Worm (Caenorhabditis elegans) whole organism, L1 larva: ENCODE data around the gene vha-11.
A peak's percentile ranks its signal among the peaks of the same experiment; 100 is the strongest.

Experiments used
- C04F5.9 ChIP-seq: sonication (generic microtip); optimal IDR thresholded peaks from 2 replicates; lab custom pipeline; 2016; ENCODE audit warnings: missing genetic modification characterization, missing compliant biosample characterization
- C34B4.2 ChIP-seq: sonication (generic microtip); optimal IDR thresholded peaks from 2 replicates; lab custom pipeline; 2017; ENCODE audit warnings: mild to moderate bottlenecking, missing genetic modification characterization, missing compliant biosample characterization
- F16B12.6 ChIP-seq: fragments of 150-350 bp; optimal IDR thresholded peaks from 2 replicates; lab custom pipeline; 2014; ENCODE audit warnings: missing biosample characterization, missing genetic modification characterization
- Y116A8C.19 ChIP-seq: sonication (generic microtip); optimal IDR thresholded peaks from 2 replicates; lab custom pipeline; 2016; ENCODE audit warnings: missing compliant biosample characterization, missing genetic modification characterization, borderline replicate concordance
- alr-1 ChIP-seq: fragments of 200-800 bp; sonication (Bioruptor generic); optimal IDR thresholded peaks from 2 replicates; lab custom pipeline; 2018; ENCODE audit warnings: borderline replicate concordance, mild to moderate bottlenecking, missing genetic modification characterization, missing compliant biosample characterization
- aly-2 ChIP-seq: fragments of 150-350 bp; optimal IDR thresholded peaks from 2 replicates; lab custom pipeline; 2014; ENCODE audit warnings: missing biosample characterization, missing genetic modification characterization
- ceh-8 ChIP-seq: fragments of 200-800 bp; sonication (Bioruptor generic); optimal IDR thresholded peaks from 2 replicates; lab custom pipeline; 2018; ENCODE audit warnings: mild to moderate bottlenecking, missing genetic modification characterization, moderate library complexity, missing compliant biosample characterization
- ceh-82 ChIP-seq, 3 experiments: fragments of 150-350 bp in 1 of 3; sonication (generic microtip) in 2 of 3; optimal IDR thresholded peaks; 2 replicates each; lab custom pipeline; 2014 to 2017; ENCODE audit warnings: missing biosample characterization in 3 of 3, missing genetic modification characterization in 3 of 3
- ces-1 ChIP-seq: fragments of 150-350 bp; optimal IDR thresholded peaks from 2 replicates; lab custom pipeline; 2014; ENCODE audit warnings: missing biosample characterization, missing genetic modification reagents, missing genetic modification characterization
- dpl-1 ChIP-seq, 3 experiments: fragments of 150-350 bp in 2 of 3; sonication (generic microtip) in 1 of 3; optimal IDR thresholded peaks; 2 replicates each; lab custom pipeline; 2014 to 2017; ENCODE audit warnings: missing biosample characterization in 3 of 3, missing genetic modification characterization in 3 of 3, missing genetic modification reagents in 3 of 3
- dsc-1 ChIP-seq: sonication (generic microtip); optimal IDR thresholded peaks from 2 replicates; lab custom pipeline; 2016; ENCODE audit warnings: mild to moderate bottlenecking, missing genetic modification characterization, missing compliant biosample characterization
- efl-1 ChIP-seq, 4 experiments: fragments of 150-350 bp; optimal IDR thresholded peaks in 3 of 4; peaks in 1 of 4; 1 replicate in 1 of 4; 2 replicates in 3 of 4; lab custom pipeline; 2014; ENCODE audit warnings: missing biosample characterization in 2 of 4, missing genetic modification characterization in 2 of 4, missing genetic modification reagents in 2 of 4
- egl-13 ChIP-seq: sonication (generic microtip); optimal IDR thresholded peaks from 2 replicates; lab custom pipeline; 2016; ENCODE audit warnings: missing genotype, missing genetic modification reagents, missing genetic modification characterization, missing compliant biosample characterization
- egl-27 ChIP-seq, 2 experiments: fragments of 150-350 bp in 1 of 2; sonication (generic microtip); optimal IDR thresholded peaks; 3 replicates each; lab custom pipeline; 2017 to 2018; ENCODE audit warnings: missing biosample characterization in 2 of 2, missing genetic modification characterization in 2 of 2, missing genetic modification reagents in 2 of 2
- elt-2 ChIP-seq: sonication (generic microtip); optimal IDR thresholded peaks from 2 replicates; lab custom pipeline; 2016; ENCODE audit warnings: missing genetic modification characterization, mild to moderate bottlenecking, inconsistent platforms, missing compliant biosample characterization, missing genetic modification reagents
- fkh-10 ChIP-seq: sonication (generic microtip); optimal IDR thresholded peaks from 2 replicates; lab custom pipeline; 2017; ENCODE audit warnings: missing biosample characterization, missing genetic modification reagents, missing genetic modification characterization
- fkh-4 ChIP-seq: sonication (generic microtip); optimal IDR thresholded peaks from 2 replicates; lab custom pipeline; 2016; ENCODE audit warnings: missing compliant biosample characterization, missing genetic modification characterization, borderline replicate concordance
- fkh-8 ChIP-seq: sonication (generic microtip); optimal IDR thresholded peaks from 2 replicates; lab custom pipeline; 2016; ENCODE audit warnings: mild to moderate bottlenecking, missing genetic modification characterization, missing compliant biosample characterization
- fos-1 ChIP-seq: fragments of 150-350 bp; optimal IDR thresholded peaks from 2 replicates; lab custom pipeline; 2014; ENCODE audit warnings: missing biosample characterization, missing genetic modification characterization
- grh-1 ChIP-seq: fragments of 200-800 bp; sonication (Bioruptor generic); IDR thresholded peaks from 2 replicates; pipeline ENCODE4 v1.3.6; 2022; ENCODE audit warnings: missing genetic modification reagents, missing genetic modification characterization, missing compliant biosample characterization
- isw-1 ChIP-seq: fragments of 200-800 bp; sonication (Bioruptor generic); IDR thresholded peaks from 2 replicates; pipeline ENCODE4 v1.3.6; 2022; ENCODE audit warnings: missing genetic modification characterization, missing compliant biosample characterization
- jun-1 ChIP-seq: fragments of 150-350 bp; optimal IDR thresholded peaks from 2 replicates; lab custom pipeline; 2014; ENCODE audit warnings: missing biosample characterization, missing genetic modification reagents, missing genetic modification characterization
- lin-35 ChIP-seq, 2 experiments: fragments of 150-350 bp; optimal IDR thresholded peaks; 2 replicates each; lab custom pipeline; 2014; ENCODE audit warnings: missing biosample characterization in 2 of 2, missing genetic modification characterization in 2 of 2, missing genetic modification reagents in 2 of 2
- lin-39 ChIP-seq: fragments of 150-350 bp; optimal IDR thresholded peaks from 2 replicates; lab custom pipeline; 2014; ENCODE audit warnings: missing biosample characterization, missing genetic modification reagents, missing genetic modification characterization
- mab-9 ChIP-seq: fragments of 200-800 bp; sonication (Bioruptor generic); IDR thresholded peaks from 2 replicates; pipeline ENCODE4 v1.3.6; 2022; ENCODE audit warnings: missing genetic modification reagents, missing genetic modification characterization, missing compliant biosample characterization
- mdl-1 ChIP-seq, 2 experiments: fragments of 150-350 bp; optimal IDR thresholded peaks; 2 replicates each; lab custom pipeline; 2014 to 2017; ENCODE audit warnings: missing biosample characterization in 2 of 2, missing genetic modification characterization in 2 of 2, inconsistent platforms in 1 of 2
- mef-2 ChIP-seq: fragments of 150-350 bp; optimal IDR thresholded peaks from 2 replicates; lab custom pipeline; 2014; ENCODE audit warnings: missing biosample characterization, missing genetic modification characterization
- mep-1 ChIP-seq: fragments of 150-350 bp; optimal IDR thresholded peaks from 2 replicates; lab custom pipeline; 2014; ENCODE audit warnings: missing biosample characterization, missing genetic modification characterization
- nhr-11 ChIP-seq: fragments of 150-350 bp; optimal IDR thresholded peaks from 2 replicates; lab custom pipeline; 2014; ENCODE audit warnings: missing biosample characterization, missing genetic modification characterization
- nhr-12 ChIP-seq: sonication (generic microtip); optimal IDR thresholded peaks from 2 replicates; lab custom pipeline; 2017; ENCODE audit warnings: missing biosample characterization, missing genetic modification characterization
- nhr-19 ChIP-seq: fragments of 200-800 bp; sonication (Bioruptor generic); conservative IDR thresholded peaks from 2 replicates; pipeline ENCODE4 v1.3.6; 2022; ENCODE audit warnings: missing genetic modification characterization, missing compliant biosample characterization
- nhr-20 ChIP-seq: sonication (generic microtip); optimal IDR thresholded peaks from 2 replicates; lab custom pipeline; 2016; ENCODE audit warnings: mild to moderate bottlenecking, missing genetic modification characterization, missing compliant biosample characterization
- nhr-28 ChIP-seq: fragments of 150-350 bp; optimal IDR thresholded peaks from 2 replicates; lab custom pipeline; 2014; ENCODE audit warnings: missing biosample characterization, missing genetic modification characterization
- nhr-76 ChIP-seq: sonication (generic microtip); optimal IDR thresholded peaks from 2 replicates; lab custom pipeline; 2017; ENCODE audit warnings: missing biosample characterization, missing genetic modification characterization
- nhr-90 ChIP-seq: sonication (generic microtip); optimal IDR thresholded peaks from 2 replicates; lab custom pipeline; 2016; ENCODE audit warnings: mild to moderate bottlenecking, missing genetic modification characterization, missing compliant biosample characterization; ENCODE audit not compliant: poor library complexity
- pag-3 ChIP-seq: sonication (generic microtip); optimal IDR thresholded peaks from 2 replicates; lab custom pipeline; 2017; ENCODE audit warnings: missing genetic modification characterization, mild to moderate bottlenecking, missing compliant biosample characterization, antibody characterized with exemption, borderline replicate concordance; ENCODE audit not compliant: insufficient read depth
- rnt-1 ChIP-seq: sonication (generic microtip); optimal IDR thresholded peaks from 2 replicates; lab custom pipeline; 2016; ENCODE audit warnings: mild to moderate bottlenecking, missing genetic modification characterization, moderate library complexity, missing compliant biosample characterization
- skn-1 ChIP-seq: fragments of 150-350 bp; optimal IDR thresholded peaks from 2 replicates; lab custom pipeline; 2014; ENCODE audit warnings: missing biosample characterization, missing genetic modification characterization
- sup-37 ChIP-seq: fragments of 200-800 bp; sonication (Bioruptor generic); optimal IDR thresholded peaks from 2 replicates; lab custom pipeline; 2018; ENCODE audit warnings: mild to moderate bottlenecking, missing genetic modification characterization, missing compliant biosample characterization
- swsn-7 ChIP-seq: sonication (generic microtip); optimal IDR thresholded peaks from 2 replicates; lab custom pipeline; 2016; ENCODE audit warnings: missing genetic modification characterization, missing compliant biosample characterization
- tlp-1 ChIP-seq: fragments of 150-350 bp; optimal IDR thresholded peaks from 2 replicates; lab custom pipeline; 2014; ENCODE audit warnings: missing biosample characterization, missing genetic modification characterization
- unc-62 ChIP-seq: fragments of 150-350 bp; optimal IDR thresholded peaks from 2 replicates; lab custom pipeline; 2014; ENCODE audit warnings: missing biosample characterization, missing genetic modification reagents, missing genetic modification characterization
- zag-1 ChIP-seq: fragments of 150-350 bp; optimal IDR thresholded peaks from 2 replicates; lab custom pipeline; 2014; ENCODE audit warnings: missing biosample characterization, missing genetic modification characterization
- ztf-11 ChIP-seq, 2 experiments: sonication (generic microtip); optimal IDR thresholded peaks; 2 replicates each; lab custom pipeline; 2016 to 2017; ENCODE audit warnings: missing genetic modification characterization in 2 of 2, missing biosample characterization in 1 of 2, missing compliant biosample characterization in 1 of 2

vha-11 gene

DNA sequence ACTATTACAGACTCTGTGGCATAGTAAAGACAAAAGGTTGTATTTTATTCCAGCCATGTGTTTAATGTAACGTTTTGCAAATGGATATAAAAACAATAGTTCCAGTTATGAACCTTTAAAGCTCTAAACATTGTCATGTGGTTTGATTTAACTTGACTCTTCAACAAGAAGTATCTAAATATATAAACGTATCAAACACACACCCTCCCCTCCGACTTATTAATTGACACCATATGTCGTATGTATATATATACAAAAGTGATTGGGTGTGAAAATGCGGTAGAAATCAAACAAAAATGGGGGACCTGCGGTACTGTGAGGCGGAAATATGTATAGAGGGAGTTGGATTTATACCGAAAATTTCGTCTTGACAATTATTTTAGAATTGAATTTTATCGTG is 16.0 kb downstream of the vha-11 start:
- TF ChIP-seq fkh-4 (tag; lab: Kevin White, UChicago) (peak; percentile 61), dpl-1 (GFP tag; optimal IDR thresholded peaks at IDR 0.05; lab: Kevin White, UChicago) (no peak), dsc-1 (tag; lab: Kevin White, UChicago) (peak; percentile 62)

DNA sequence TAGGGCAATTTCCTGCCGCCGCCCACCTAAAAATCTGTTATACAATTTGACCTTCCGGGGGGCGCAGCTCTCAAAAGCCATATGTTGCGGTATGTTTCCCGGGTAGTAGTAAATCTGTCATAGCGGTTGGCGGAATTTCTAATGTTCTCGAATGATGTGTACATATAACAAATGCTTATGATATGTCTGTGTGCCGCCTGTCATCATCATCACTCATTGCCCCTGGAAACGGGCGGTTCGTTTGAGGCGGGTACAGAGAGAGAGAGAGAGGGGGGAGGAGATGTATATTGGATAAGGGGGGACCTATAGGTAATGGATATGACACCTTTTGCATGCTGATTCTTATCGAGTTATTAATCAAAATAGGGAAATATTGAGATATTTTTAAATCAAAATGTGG is 17.7 kb downstream of the vha-11 start:
- TF ChIP-seq Y116A8C.19 (tag; lab: Kevin White, UChicago) (no peak), dsc-1 (tag; lab: Kevin White, UChicago) (no peak), ztf-11 (tag; optimal IDR thresholded peaks at IDR 0.05; lab: Kevin White, UChicago) (peak in 1 of 2 experiments; percentile 33)

DNA sequence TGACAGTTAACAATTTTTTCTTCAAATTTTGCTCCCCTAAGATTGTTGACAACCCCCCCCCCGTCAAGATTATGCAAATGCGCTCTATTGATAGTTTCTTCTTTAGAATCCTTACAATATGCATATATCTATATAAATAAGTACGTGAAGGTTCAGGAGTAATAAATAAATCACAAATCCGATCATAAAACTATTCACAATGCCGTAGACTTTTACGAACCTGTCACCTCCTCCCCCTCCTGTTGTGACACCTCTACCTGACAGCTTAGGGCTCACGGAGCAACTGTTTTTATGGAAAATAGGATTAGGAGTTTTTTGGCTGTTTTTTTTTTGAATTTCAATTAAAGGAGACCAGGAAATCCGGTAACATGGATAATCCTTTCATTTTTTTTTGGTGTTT is 22.2 kb downstream of the vha-11 start:
- TF ChIP-seq C34B4.2 (no peak), nhr-20 (tag; lab: Kevin White, UChicago) (no peak), egl-13 (tag; lab: Kevin White, UChicago) (no peak), ceh-82 (tag; optimal IDR thresholded peaks at IDR 0.05; lab: Kevin White, UChicago) (no peak), nhr-28 (no peak), elt-2 (tag; lab: Kevin White, UChicago) (no peak), nhr-76 (no peak), skn-1 (tag; lab: Kevin White, UChicago) (no peak), grh-1 (GFP tag; lab: Robert Waterston, UW) (no peak), ces-1 (GFP tag; lab: Kevin White, UChicago) (no peak), nhr-11 (no peak)
- TF ChIP-seq, all 84 proteins: peak for 0

DNA sequence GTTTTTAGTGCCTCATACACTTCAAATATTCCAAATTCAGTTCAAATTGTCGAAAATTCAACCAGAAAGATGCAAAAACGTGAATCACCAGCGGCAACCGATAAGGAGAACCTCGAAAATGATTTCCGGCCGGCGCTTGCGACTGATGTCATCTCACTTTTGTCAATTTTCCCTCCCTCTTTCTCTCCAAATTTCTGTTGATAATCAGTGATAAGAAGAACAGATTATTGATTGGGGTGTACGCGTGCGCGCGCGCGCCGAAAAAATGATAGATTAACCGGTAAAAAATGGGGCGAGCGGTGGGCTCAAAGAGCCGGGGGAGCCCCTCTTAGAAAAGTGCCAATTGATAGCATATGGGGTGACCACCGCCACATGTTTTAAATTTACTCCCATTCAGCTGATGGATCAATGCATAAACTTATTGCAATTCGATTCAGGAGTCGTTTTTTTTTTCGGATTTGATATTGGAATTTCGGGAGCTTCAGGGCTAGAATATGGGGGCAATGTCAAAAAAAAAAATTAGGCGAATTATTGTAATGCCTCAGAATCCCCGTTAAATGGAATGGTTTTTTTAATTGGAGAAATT is 29.8 kb downstream of the vha-11 start:
- no peak for TF ChIP-seq swsn-7 (tag; lab: Kevin White, UChicago)
- TF ChIP-seq fos-1 (tag; lab: Kevin White, UChicago), result no peak
- peak; percentile 85 for TF ChIP-seq dsc-1 (tag; lab: Kevin White, UChicago)
- TF ChIP-seq efl-1 (optimal IDR thresholded peaks at IDR 0.05; lab: Kevin White, UChicago), result no peak
- TF ChIP-seq efl-1 (GFP tag; optimal IDR thresholded peaks at IDR 0.05 in 1 of 2; lab: Kevin White, UChicago), result peak in 1 of 2 experiments; percentile 52
- TF ChIP-seq ztf-11 (tag; optimal IDR thresholded peaks at IDR 0.05; lab: Kevin White, UChicago), result no peak
- TF ChIP-seq rnt-1, result no peak
- peak; percentile 59 for TF ChIP-seq fkh-4 (tag; lab: Kevin White, UChicago)
- no peak for TF ChIP-seq alr-1 (tag; lab: Kevin White, UChicago)
- TF ChIP-seq nhr-12 (tag; lab: Kevin White, UChicago), result no peak
- peak; percentile 75 for TF ChIP-seq elt-2 (tag; lab: Kevin White, UChicago)
- TF ChIP-seq mab-9 (GFP tag; lab: Robert Waterston, UW), result no peak
- TF ChIP-seq fkh-8, result no peak
- no peak for TF ChIP-seq egl-27 (tag; optimal IDR thresholded peaks at IDR 0.05; lab: Kevin White, UChicago)
- TF ChIP-seq nhr-90 (tag; lab: Kevin White, UChicago), result no peak
- TF ChIP-seq nhr-11, result no peak
- no peak for TF ChIP-seq grh-1 (GFP tag; lab: Robert Waterston, UW)
- TF ChIP-seq isw-1, result no peak
- TF ChIP-seq tlp-1 (tag; lab: Kevin White, UChicago), result no peak
- TF ChIP-seq fkh-10 (GFP tag; lab: Kevin White, UChicago), result no peak
- no peak for TF ChIP-seq F16B12.6
- TF ChIP-seq mdl-1 (tag; optimal IDR thresholded peaks at IDR 0.05; lab: Kevin White, UChicago), result no peak
- no peak for TF ChIP-seq ceh-82 (tag; optimal IDR thresholded peaks at IDR 0.05; lab: Kevin White, UChicago)
- TF ChIP-seq C34B4.2, result no peak
- TF ChIP-seq zag-1, result no peak
- no peak for TF ChIP-seq ces-1 (GFP tag; lab: Kevin White, UChicago)
- no peak for TF ChIP-seq lin-39
- no peak for TF ChIP-seq mef-2 (tag; lab: Kevin White, UChicago)
- peak in 1 of 2 experiments; percentile 36 for TF ChIP-seq lin-35 (GFP tag; optimal IDR thresholded peaks at IDR 0.05; lab: Kevin White, UChicago)
- no peak for TF ChIP-seq C04F5.9 (tag; lab: Kevin White, UChicago)
- TF ChIP-seq mep-1 (tag; lab: Kevin White, UChicago), result no peak
- TF ChIP-seq aly-2 (tag; lab: Kevin White, UChicago), result no peak
- TF ChIP-seq sup-37 (GFP tag; lab: Kevin White, UChicago), result no peak
- TF ChIP-seq jun-1, result no peak
- TF ChIP-seq pag-3, result no peak
- TF ChIP-seq nhr-19 (GFP tag; lab: Robert Waterston, UW), result no peak
- no peak for TF ChIP-seq ceh-8 (GFP tag; lab: Kevin White, UChicago)
- no peak for TF ChIP-seq unc-62 (GFP tag; lab: Kevin White, UChicago)
